Worm (Caenorhabditis elegans): ENCODE data around the gene F49H12.4.

The F49H12.4 gene

ce11 chrX:2084988-2085387 is 5.4 kb downstream of the F49H12.4 start, which contains the start of gene F49H12.2:
F49H12.2 (plus strand) TSS chrX:2085288.
- TF ChIP-seq ceh-8 (GFP tag; optimal IDR thresholded peaks at IDR 0.05) (no peak), efl-1 (optimal IDR thresholded peaks at IDR 0.05) (no peak), efl-1 (GFP tag; optimal IDR thresholded peaks at IDR 0.05 in 1 of 2) (no peak), sptf-1 (tag; optimal IDR thresholded peaks at IDR 0.05) (no peak), nhr-77 (tag; optimal IDR thresholded peaks at IDR 0.05) (no peak), hlh-17 (GFP tag; optimal IDR thresholded peaks at IDR 0.05; ENCODE audit: borderline replicate concordance) (no peak), swsn-7 (tag; optimal IDR thresholded peaks at IDR 0.05) (no peak), nhr-19 (GFP tag; conservative IDR thresholded peaks at IDR 0.05) (no peak), nhr-12 (tag; optimal IDR thresholded peaks at IDR 0.05) (no peak)

DNA sequence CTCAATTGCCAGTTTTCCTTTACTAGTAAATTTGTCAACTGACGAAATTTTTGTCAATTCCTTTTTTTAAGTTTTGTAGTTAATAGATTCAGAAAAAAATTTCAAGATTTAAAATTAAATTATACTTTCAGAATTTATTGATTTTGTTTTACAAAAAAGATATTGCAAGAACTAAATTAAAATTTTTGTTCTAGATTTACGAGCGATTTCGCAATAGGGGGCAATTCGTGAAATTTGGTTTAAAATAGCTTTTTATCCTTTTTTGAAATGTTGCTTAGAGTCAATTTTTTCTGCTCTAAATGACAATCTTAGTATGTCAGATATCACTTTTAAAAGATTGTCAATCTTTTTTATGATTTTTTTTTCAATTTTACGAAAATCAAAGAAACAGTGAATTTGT is 5.9 kb downstream of the F49H12.4 start:
- TF ChIP-seq lin-13 (GFP tag; optimal IDR thresholded peaks at IDR 0.05) (no peak), nhr-28 (tag; optimal IDR thresholded peaks at IDR 0.05) (no peak), hlh-4 (tag; optimal IDR thresholded peaks at IDR 0.05) (no peak), skn-1 (tag; optimal IDR thresholded peaks at IDR 0.05) (peak; percentile 62), grh-1 (GFP tag; IDR thresholded peaks at IDR 0.05) (no peak), ces-1 (GFP tag; optimal IDR thresholded peaks at IDR 0.05) (no peak)

- no peak for TF ChIP-seq mep-1 (tag; optimal IDR thresholded peaks at IDR 0.05)
- no peak for TF ChIP-seq alr-1 (tag; optimal IDR thresholded peaks at IDR 0.05; ENCODE audit: borderline replicate concordance)
- no peak for TF ChIP-seq C04F5.9 (tag; optimal IDR thresholded peaks at IDR 0.05)
- TF ChIP-seq efl-3 (GFP tag; optimal IDR thresholded peaks at IDR 0.05), result no peak
- no peak for TF ChIP-seq nhr-47 (tag; optimal IDR thresholded peaks at IDR 0.05)
- no peak for TF ChIP-seq tlp-1 (tag; optimal IDR thresholded peaks at IDR 0.05)
- TF ChIP-seq ceh-63 (GFP tag; optimal IDR thresholded peaks at IDR 0.05), result no peak
- TF ChIP-seq pax-3 (tag; optimal IDR thresholded peaks at IDR 0.05), result no peak
- no peak for TF ChIP-seq pqm-1 (tag; optimal IDR thresholded peaks at IDR 0.05)
- TF ChIP-seq F16B12.6 (tag; optimal IDR thresholded peaks at IDR 0.05), result no peak
- no peak for TF ChIP-seq swsn-7 (tag; optimal IDR thresholded peaks at IDR 0.05)
- TF ChIP-seq Y116A8C.19 (tag; optimal IDR thresholded peaks at IDR 0.05; ENCODE audit: borderline replicate concordance), result no peak
- no peak for TF ChIP-seq C34B4.2 (tag; optimal IDR thresholded peaks at IDR 0.05)
- TF ChIP-seq nhr-19 (GFP tag; conservative IDR thresholded peaks at IDR 0.05), result no peak
- TF ChIP-seq zag-1 (tag; optimal IDR thresholded peaks at IDR 0.05), result no peak
- no peak for TF ChIP-seq nhr-11 (tag; optimal IDR thresholded peaks at IDR 0.05)
- no peak for TF ChIP-seq jun-1 (tag; optimal IDR thresholded peaks at IDR 0.05)
- no peak for TF ChIP-seq isw-1 (GFP tag; IDR thresholded peaks at IDR 0.05)
- no peak for TF ChIP-seq C16A3.4 (tag; optimal IDR thresholded peaks at IDR 0.05)
These were observed 8.1 kb downstream of the F49H12.4 start for ce11 chrX:2087716-2088115.

ce11 chrX:2089434-2089833 is 9.8 kb downstream of the F49H12.4 start, which contains the start of gene lsy-2:
lsy-2 (plus strand) TSS chrX:2089704.
- no peak for TF ChIP-seq aly-2 (tag; optimal IDR thresholded peaks at IDR 0.05)
- TF ChIP-seq snpc-4 (tag; optimal IDR thresholded peaks at IDR 0.05), result no peak
- TF ChIP-seq unc-30 (tag; optimal IDR thresholded peaks at IDR 0.05), result no peak
- no peak for TF ChIP-seq grh-1 (GFP tag; IDR thresholded peaks at IDR 0.05)
- peak; percentile 62 for TF ChIP-seq nhr-71 (tag; optimal IDR thresholded peaks at IDR 0.05)
- no peak for TF ChIP-seq dsc-1 (tag; optimal IDR thresholded peaks at IDR 0.05)
- TF ChIP-seq blmp-1 (tag; optimal IDR thresholded peaks at IDR 0.05), result peak; percentile 55
- TF ChIP-seq lin-15B (tag; optimal IDR thresholded peaks at IDR 0.05), result no peak
- TF ChIP-seq unc-98 (GFP tag; IDR thresholded peaks at IDR 0.05), result no peak
- TF ChIP-seq nhr-20 (tag; optimal IDR thresholded peaks at IDR 0.05), result peak; percentile 53
- TF ChIP-seq aha-1 (tag; optimal IDR thresholded peaks at IDR 0.05), result no peak
- TF ChIP-seq lin-39 (tag; optimal IDR thresholded peaks at IDR 0.05), result no peak
- TF ChIP-seq lir-3 (tag; optimal IDR thresholded peaks at IDR 0.05; ENCODE audit: poor library complexity), result no peak
- no peak for TF ChIP-seq ama-1 (optimal IDR thresholded peaks at IDR 0.05)
- no peak for TF ChIP-seq fkh-4 (tag; optimal IDR thresholded peaks at IDR 0.05; ENCODE audit: borderline replicate concordance)
- peak; percentile 91 for TF ChIP-seq skn-1 (tag; optimal IDR thresholded peaks at IDR 0.05)
- TF ChIP-seq nhr-19 (GFP tag; conservative IDR thresholded peaks at IDR 0.05), result no peak
- TF ChIP-seq egl-13 (tag; optimal IDR thresholded peaks at IDR 0.05), result no peak
- TF ChIP-seq nhr-76 (tag; optimal IDR thresholded peaks at IDR 0.05), result no peak
- TF ChIP-seq ceh-90 (tag; optimal IDR thresholded peaks at IDR 0.05), result no peak
- TF ChIP-seq ceh-82 (tag; optimal IDR thresholded peaks at IDR 0.05), result peak in 1 of 3 experiments; percentile 43
- no peak for TF ChIP-seq C34B4.2 (tag; optimal IDR thresholded peaks at IDR 0.05)
- no peak for TF ChIP-seq mef-2 (tag; optimal IDR thresholded peaks at IDR 0.05)

Data from whole organism, L1 larva.